Worm (Caenorhabditis elegans) whole organism, L2 larva: Measurements from ENCODE around the gene C37H5.13.

ENCODE experiments used
- F13H6.1 ChIP-seq: sonication (generic microtip); optimal IDR thresholded peaks from 2 replicates; lab custom pipeline; 2016; ENCODE audit warnings: missing genetic modification characterization, missing compliant biosample characterization
- R02D3.7 ChIP-seq: fragments of 150-350 bp; optimal IDR thresholded peaks from 2 replicates; lab custom pipeline; 2014; ENCODE audit warnings: missing biosample characterization, missing genetic modification characterization
- Y55F3AM.14 ChIP-seq: fragments of 200-800 bp; sonication (Bioruptor generic); optimal IDR thresholded peaks from 2 replicates; lab custom pipeline; 2018; ENCODE audit warnings: mild to moderate bottlenecking, missing genetic modification characterization, missing compliant biosample characterization
- ZK546.5 ChIP-seq: sonication (generic microtip); optimal IDR thresholded peaks from 2 replicates; lab custom pipeline; 2017; ENCODE audit warnings: missing biosample characterization, missing genetic modification characterization
- alr-1 ChIP-seq: fragments of 150-350 bp; optimal IDR thresholded peaks from 2 replicates; lab custom pipeline; 2014; ENCODE audit warnings: missing biosample characterization, missing genetic modification characterization
- aly-2 ChIP-seq: fragments of 150-350 bp; optimal IDR thresholded peaks from 2 replicates; lab custom pipeline; 2014; ENCODE audit warnings: missing biosample characterization, missing genetic modification characterization
- ama-1 ChIP-seq: fragments of 150-350 bp; optimal IDR thresholded peaks from 2 replicates; lab custom pipeline; 2018; ENCODE audit warnings: inconsistent platforms
- ceh-16 ChIP-seq: fragments of 150-350 bp; optimal IDR thresholded peaks from 2 replicates; lab custom pipeline; 2014; ENCODE audit warnings: missing biosample characterization, missing genetic modification characterization
- ceh-82 ChIP-seq: fragments of 150-350 bp; optimal IDR thresholded peaks from 2 replicates; lab custom pipeline; 2014; ENCODE audit warnings: missing biosample characterization, missing genetic modification characterization
- crh-2 ChIP-seq: sonication (generic microtip); optimal IDR thresholded peaks from 2 replicates; lab custom pipeline; 2017; ENCODE audit warnings: missing biosample characterization, missing genetic modification characterization
- egl-27 ChIP-seq: sonication (generic microtip); optimal IDR thresholded peaks from 3 replicates; lab custom pipeline; 2017; ENCODE audit warnings: missing biosample characterization, missing genetic modification reagents, missing genetic modification characterization
- elt-3 ChIP-seq: sonication (generic microtip); optimal IDR thresholded peaks from 2 replicates; lab custom pipeline; 2017; ENCODE audit warnings: missing biosample characterization, missing genetic modification characterization
- gmeb-1 ChIP-seq: fragments of 150-350 bp; optimal IDR thresholded peaks from 2 replicates; lab custom pipeline; 2014; ENCODE audit warnings: missing biosample characterization, missing genetic modification characterization
- lin-11 ChIP-seq: fragments of 150-350 bp; sonication (generic microtip); optimal IDR thresholded peaks from 2 replicates; lab custom pipeline; 2014; ENCODE audit warnings: missing biosample characterization, missing genetic modification characterization, inconsistent platforms, mixed read lengths
- lin-13 ChIP-seq: fragments of 150-350 bp; optimal IDR thresholded peaks from 2 replicates; lab custom pipeline; 2014; ENCODE audit warnings: missing biosample characterization, missing genetic modification reagents, missing genetic modification characterization
- mbf-1 ChIP-seq: sonication (generic microtip); optimal IDR thresholded peaks from 2 replicates; lab custom pipeline; 2017; ENCODE audit warnings: missing biosample characterization, missing genetic modification characterization
- mdl-1 ChIP-seq, 2 experiments: fragments of 150-350 bp in 1 of 2; sonication (generic microtip) in 1 of 2; optimal IDR thresholded peaks; 2 replicates each; lab custom pipeline; 2017; ENCODE audit warnings: missing biosample characterization in 2 of 2, missing genetic modification characterization in 2 of 2
- nhr-10 ChIP-seq: sonication (generic microtip); optimal IDR thresholded peaks from 2 replicates; lab custom pipeline; 2017; ENCODE audit warnings: missing biosample characterization, missing genetic modification characterization
- nhr-11 ChIP-seq: fragments of 150-350 bp; optimal IDR thresholded peaks from 2 replicates; lab custom pipeline; 2014; ENCODE audit warnings: missing biosample characterization, missing genetic modification characterization
- nhr-12 ChIP-seq: fragments of 150-350 bp; optimal IDR thresholded peaks from 2 replicates; lab custom pipeline; 2014; ENCODE audit warnings: missing biosample characterization, missing genetic modification characterization
- nhr-129 ChIP-seq: fragments of 150-350 bp; optimal IDR thresholded peaks from 2 replicates; lab custom pipeline; 2014; ENCODE audit warnings: missing biosample characterization, missing genetic modification characterization
- nhr-21 ChIP-seq: fragments of 150-350 bp; optimal IDR thresholded peaks from 2 replicates; lab custom pipeline; 2014; ENCODE audit warnings: missing biosample characterization, missing genetic modification characterization
- nhr-25 ChIP-seq: fragments of 150-350 bp; sonication (generic microtip); optimal IDR thresholded peaks from 3 replicates; lab custom pipeline; 2014; ENCODE audit warnings: missing biosample characterization, missing genetic modification characterization
- nhr-6 ChIP-seq: fragments of 150-350 bp; optimal IDR thresholded peaks from 2 replicates; lab custom pipeline; 2014; ENCODE audit warnings: missing biosample characterization, missing genetic modification characterization
- nhr-77 ChIP-seq: fragments of 150-350 bp; optimal IDR thresholded peaks from 2 replicates; lab custom pipeline; 2014; ENCODE audit warnings: missing biosample characterization, missing genetic modification characterization
- peb-1 ChIP-seq: fragments of 150-350 bp; optimal IDR thresholded peaks from 2 replicates; lab custom pipeline; 2014; ENCODE audit warnings: missing biosample characterization, missing genetic modification characterization
- sem-4 ChIP-seq: fragments of 150-350 bp; optimal IDR thresholded peaks from 2 replicates; lab custom pipeline; 2014; ENCODE audit warnings: missing biosample characterization, missing genetic modification reagents, missing genetic modification characterization
- skn-1 ChIP-seq: sonication (generic microtip); optimal IDR thresholded peaks from 2 replicates; lab custom pipeline; 2017; ENCODE audit warnings: missing biosample characterization, missing genetic modification characterization
- sma-3 ChIP-seq: sonication (generic microtip); optimal IDR thresholded peaks from 2 replicates; lab custom pipeline; 2016; ENCODE audit warnings: missing genetic modification reagents, missing genetic modification characterization, missing compliant biosample characterization
- snpc-4 ChIP-seq: fragments of 150-350 bp; optimal IDR thresholded peaks from 2 replicates; lab custom pipeline; 2014; ENCODE audit warnings: missing biosample characterization, missing genetic modification characterization
- unc-39 ChIP-seq: fragments of 150-350 bp; optimal IDR thresholded peaks from 2 replicates; lab custom pipeline; 2014; ENCODE audit warnings: missing biosample characterization, missing genetic modification characterization
- unc-55 ChIP-seq: fragments of 150-350 bp; sonication (generic microtip); optimal IDR thresholded peaks from 3 replicates; lab custom pipeline; 2014; ENCODE audit warnings: missing biosample characterization, missing genetic modification reagents, missing genetic modification characterization
- unc-62 ChIP-seq: fragments of 150-350 bp; optimal IDR thresholded peaks from 2 replicates; lab custom pipeline; 2014; ENCODE audit warnings: missing biosample characterization, missing genetic modification reagents, missing genetic modification characterization
- zag-1 ChIP-seq: fragments of 150-350 bp; optimal IDR thresholded peaks from 2 replicates; lab custom pipeline; 2014; ENCODE audit warnings: missing biosample characterization, missing genetic modification characterization
- ztf-1 ChIP-seq: fragments of 200-800 bp; sonication (Bioruptor generic); conservative IDR thresholded peaks from 2 replicates; pipeline ENCODE4 v1.3.6; 2022; ENCODE audit warnings: missing genetic modification characterization, missing compliant biosample characterization
- ztf-11 ChIP-seq: sonication (generic microtip); optimal IDR thresholded peaks from 2 replicates; lab custom pipeline; 2017; ENCODE audit warnings: missing biosample characterization, missing genetic modification characterization

Gene C37H5.13

DNA sequence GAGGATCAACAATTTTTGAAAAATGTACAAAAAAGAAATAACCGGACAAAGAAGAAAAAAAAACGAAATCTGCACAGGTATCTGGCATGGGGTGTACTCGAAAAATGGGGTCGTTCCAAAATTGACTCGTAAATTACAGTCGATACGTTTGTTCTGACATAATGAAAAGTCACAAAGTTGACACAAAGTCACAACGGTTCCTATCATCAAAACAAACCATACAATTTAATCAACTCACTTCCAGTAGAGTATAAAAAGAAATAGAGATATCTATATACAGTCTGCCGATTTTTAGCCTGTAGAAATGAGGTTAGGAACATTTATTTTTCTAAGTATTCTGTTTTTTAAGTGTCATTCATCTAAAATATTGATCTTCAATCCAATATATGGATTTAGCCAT, 21.7 kb upstream of the C37H5.13 start, which contains the start of gene T19H12.12:
Gene T19H12.12, plus strand, starts transcription at position 301 of the 400 bp plus-strand sequence.
- TF ChIP-seq ZK546.5 (tag; lab: Kevin White, UChicago) (no peak), unc-39 (tag; lab: Kevin White, UChicago) (no peak), ceh-16 (tag; lab: Kevin White, UChicago) (no peak), gmeb-1 (no peak)

DNA sequence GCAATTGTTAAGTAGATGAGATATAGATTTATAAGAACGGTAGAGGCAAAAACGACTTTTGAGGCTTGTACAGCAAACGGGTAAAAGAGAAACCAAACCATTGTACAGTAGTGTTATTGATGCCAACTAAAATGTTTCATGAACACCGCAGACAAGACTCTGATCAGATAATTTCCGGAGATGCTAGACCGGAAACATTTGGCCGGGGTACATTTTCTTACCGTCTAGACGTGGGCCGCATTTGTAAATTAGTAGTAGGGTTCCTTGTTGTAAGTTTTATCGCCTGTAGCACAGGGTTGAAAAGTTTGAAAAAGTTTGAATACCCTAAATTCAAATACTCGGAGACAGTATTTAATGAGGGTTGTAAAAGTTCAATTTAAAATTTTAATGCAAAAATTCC, 18.6 kb upstream of the C37H5.13 start, which contains the start of gene str-32:
Gene str-32, minus strand, starts transcription at position 101 of the 400 bp plus-strand sequence.
- TF ChIP-seq ZK546.5 (tag; lab: Kevin White, UChicago) (no peak), lin-11 (tag; lab: Kevin White, UChicago) (no peak), nhr-11 (tag; lab: Kevin White, UChicago) (no peak)

DNA sequence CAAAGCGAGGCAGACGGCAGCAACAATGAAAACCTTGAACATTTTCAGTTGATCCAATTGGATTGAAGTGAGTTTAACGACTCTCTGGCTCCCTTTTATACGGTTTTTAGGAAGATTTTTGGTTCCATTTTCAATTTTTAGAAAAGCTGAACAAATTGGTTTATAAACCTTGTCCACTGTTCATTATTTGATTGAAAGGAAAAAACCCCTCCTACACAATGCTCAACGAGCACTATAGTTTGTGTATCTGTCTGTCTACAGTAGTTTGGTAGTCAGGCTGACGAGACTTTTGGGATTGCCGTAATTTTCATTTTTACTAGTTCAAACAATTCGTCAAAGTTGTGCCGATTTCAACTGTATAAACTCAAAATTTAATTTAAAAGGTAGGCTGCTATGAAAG, 16.5 kb upstream of the C37H5.13 start, which contains the start of gene T19H12.15:
Gene T19H12.15, minus strand, starts transcription at position 101 of the 400 bp plus-strand sequence.
- TF ChIP-seq unc-39 (tag; lab: Kevin White, UChicago) (no peak), nhr-77 (tag; lab: Kevin White, UChicago) (no peak), ztf-11 (tag; lab: Kevin White, UChicago) (no peak), nhr-25 (tag; lab: Kevin White, UChicago) (no peak), nhr-21 (no peak), ceh-82 (tag; lab: Kevin White, UChicago) (no peak), egl-27 (tag; lab: Kevin White, UChicago) (no peak), nhr-129 (tag; lab: Kevin White, UChicago) (no peak), ztf-1 (GFP tag; lab: Robert Waterston, UW) (no peak), lin-13 (no peak), sem-4 (tag; lab: Kevin White, UChicago) (no peak), R02D3.7 (tag; lab: Kevin White, UChicago) (no peak), skn-1 (tag; lab: Kevin White, UChicago) (no peak)

DNA sequence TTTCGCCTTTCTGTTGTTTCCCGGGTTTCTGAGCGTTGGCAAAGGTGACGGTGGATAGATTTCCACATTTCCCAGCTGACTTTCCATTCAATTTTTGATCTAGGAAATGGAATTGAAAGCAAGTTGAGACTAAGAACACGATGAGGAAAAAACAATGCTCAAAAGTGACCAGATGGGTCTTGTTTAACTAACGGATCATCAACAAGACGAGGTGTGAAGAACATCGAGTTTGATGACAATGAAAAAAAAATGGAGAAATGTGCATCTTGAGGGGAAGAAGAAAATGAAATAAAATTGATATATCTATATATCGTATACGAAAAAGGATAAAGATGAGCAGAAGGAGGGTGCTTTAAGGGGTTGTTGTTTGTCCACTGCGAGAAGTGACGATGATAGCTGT, 14.8 kb upstream of the C37H5.13 start, which contains the start of gene T19H12.6:
Gene T19H12.6, minus strand, starts transcription at position 101 of the 400 bp plus-strand sequence.
- TF ChIP-seq mdl-1 (tag; optimal IDR thresholded peaks at IDR 0.05; lab: Kevin White, UChicago) (no peak), sma-3 (GFP tag; lab: Kevin White, UChicago) (no peak), elt-3 (no peak), aly-2 (tag; lab: Kevin White, UChicago) (no peak), lin-11 (tag; lab: Kevin White, UChicago) (no peak), nhr-6 (tag; lab: Kevin White, UChicago) (no peak), nhr-12 (no peak), nhr-77 (tag; lab: Kevin White, UChicago) (no peak), nhr-10 (no peak), crh-2 (tag; lab: Kevin White, UChicago) (no peak), egl-27 (tag; lab: Kevin White, UChicago) (no peak), mbf-1 (tag; lab: Kevin White, UChicago) (no peak), unc-55 (GFP tag; lab: Kevin White, UChicago) (no peak), sem-4 (tag; lab: Kevin White, UChicago) (no peak), snpc-4 (tag; lab: Kevin White, UChicago) (no peak), alr-1 (tag; lab: Kevin White, UChicago) (no peak), F13H6.1 (no peak)

DNA sequence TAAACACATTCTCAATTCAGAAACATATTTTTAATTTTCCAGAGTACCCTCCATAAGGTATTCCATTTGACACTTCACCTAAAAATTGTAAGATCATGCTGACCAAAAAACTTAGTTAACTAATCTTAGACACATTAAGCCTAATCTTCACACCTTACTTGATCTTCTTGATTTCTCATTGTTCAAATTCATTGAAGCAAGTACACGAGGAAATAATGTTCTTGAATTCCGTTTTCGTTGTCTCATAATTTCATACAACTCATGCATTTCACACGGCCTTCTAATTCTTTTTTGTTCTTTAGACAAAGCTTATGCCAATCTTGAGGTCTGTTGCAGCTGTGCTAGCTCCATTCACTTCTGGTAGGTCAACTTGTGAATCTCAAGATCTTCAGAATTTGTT, 9.2 kb upstream of the C37H5.13 start, which contains the start of gene srd-33:
Gene srd-33, plus strand, starts transcription at position 301 of the 400 bp plus-strand sequence.
- TF ChIP-seq elt-3 (no peak), F13H6.1 (no peak), ztf-1 (GFP tag; lab: Robert Waterston, UW) (no peak), nhr-21 (no peak), mdl-1 (tag; optimal IDR thresholded peaks at IDR 0.05; lab: Kevin White, UChicago) (no peak), Y55F3AM.14 (GFP tag; lab: Kevin White, UChicago) (no peak), peb-1 (tag; lab: Kevin White, UChicago) (no peak), unc-55 (GFP tag; lab: Kevin White, UChicago) (no peak), ama-1 (no peak), sma-3 (GFP tag; lab: Kevin White, UChicago) (no peak), ceh-16 (tag; lab: Kevin White, UChicago) (no peak), unc-62 (GFP tag; lab: Kevin White, UChicago) (no peak), gmeb-1 (no peak), zag-1 (tag; lab: Kevin White, UChicago) (no peak), snpc-4 (tag; lab: Kevin White, UChicago) (no peak), nhr-12 (no peak)
